Fruit fly (Drosophila melanogaster) ovary, adult (tissue): ENCODE data around the gene Wnt5.
A peak's percentile ranks its signal among the peaks of the same experiment; 100 is the strongest.

Source experiments
- CG17801 ChIP-seq: fragments of 200-800 bp; optimal IDR thresholded peaks from 2 replicates; lab custom pipeline; 2019; ENCODE audit warnings: missing biosample characterization, mild to moderate bottlenecking, missing genetic modification characterization, moderate library complexity; ENCODE audit not compliant: partially characterized antibody

The Wnt5 gene

dm6 chrX:18506639-18507528, 1.7 kb upstream of the Wnt5 start:
- peak; percentile 19 for TF ChIP-seq CG17801 (GFP tag; lab: Kevin White, UChicago)

dm6 chrX:18499679-18500187, 5.5 kb downstream of the Wnt5 start, which contains the start of the genes Pgant7 and Xrcc2:
TSS of gene Pgant7 (minus strand) at chrX:18499986.
TSS of gene Xrcc2 (plus strand) at chrX:18500127.
- peak; percentile 9 for TF ChIP-seq CG17801 (GFP tag; lab: Kevin White, UChicago)

DNA sequence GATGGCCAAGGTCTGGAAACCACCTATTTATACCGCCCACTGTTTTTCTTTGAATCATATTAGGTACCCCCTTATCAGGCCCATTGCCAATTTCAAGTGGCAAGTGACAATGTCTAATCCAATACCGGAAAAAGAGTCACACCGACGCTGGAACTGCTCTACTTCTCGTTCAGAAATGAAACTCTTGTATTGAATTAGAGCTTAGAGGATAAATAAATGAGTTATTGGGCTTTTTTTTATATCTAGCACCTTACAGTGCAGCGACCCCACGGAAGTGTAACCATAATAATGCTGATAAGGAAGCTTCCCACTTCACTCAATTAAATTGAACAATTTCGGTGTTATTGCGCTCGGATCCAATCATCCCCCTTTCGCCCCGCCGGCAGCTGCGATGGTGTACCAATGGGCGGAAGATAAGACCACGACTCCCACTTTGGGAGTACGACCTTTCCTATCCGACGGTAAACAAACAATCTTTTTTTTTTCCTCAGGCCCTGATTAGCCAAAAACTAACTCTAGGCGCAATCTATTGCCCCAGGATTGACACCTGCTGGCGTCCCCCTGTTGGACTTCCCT, 11.0 kb downstream of the Wnt5 start, which contains the start of gene CG15043:
Gene CG15043 (minus strand): TSS at position 4 of the 576 bp plus-strand sequence.
- no peak for TF ChIP-seq CG17801 (GFP tag; lab: Kevin White, UChicago)

dm6 chrX:18491941-18492340, 13.3 kb downstream of the Wnt5 start, which contains the start of gene CG15044:
TSS of gene CG15044 (minus strand) at chrX:18492006.
- TF ChIP-seq CG17801 (GFP tag; lab: Kevin White, UChicago), result no peak

dm6 chrX:18489509-18489908, 15.7 kb downstream of the Wnt5 start, which contains the start of gene CG15046:
TSS of gene CG15046 (minus strand) at chrX:18489620.
- TF ChIP-seq CG17801 (GFP tag; lab: Kevin White, UChicago), result no peak

- no peak for TF ChIP-seq CG17801 (GFP tag; lab: Kevin White, UChicago)
Observed at dm6 chrX:18486356-18487059, 18.7 kb downstream of the Wnt5 start, which contains the start of gene psh. TSS of gene psh (minus strand) at chrX:18486921.

DNA sequence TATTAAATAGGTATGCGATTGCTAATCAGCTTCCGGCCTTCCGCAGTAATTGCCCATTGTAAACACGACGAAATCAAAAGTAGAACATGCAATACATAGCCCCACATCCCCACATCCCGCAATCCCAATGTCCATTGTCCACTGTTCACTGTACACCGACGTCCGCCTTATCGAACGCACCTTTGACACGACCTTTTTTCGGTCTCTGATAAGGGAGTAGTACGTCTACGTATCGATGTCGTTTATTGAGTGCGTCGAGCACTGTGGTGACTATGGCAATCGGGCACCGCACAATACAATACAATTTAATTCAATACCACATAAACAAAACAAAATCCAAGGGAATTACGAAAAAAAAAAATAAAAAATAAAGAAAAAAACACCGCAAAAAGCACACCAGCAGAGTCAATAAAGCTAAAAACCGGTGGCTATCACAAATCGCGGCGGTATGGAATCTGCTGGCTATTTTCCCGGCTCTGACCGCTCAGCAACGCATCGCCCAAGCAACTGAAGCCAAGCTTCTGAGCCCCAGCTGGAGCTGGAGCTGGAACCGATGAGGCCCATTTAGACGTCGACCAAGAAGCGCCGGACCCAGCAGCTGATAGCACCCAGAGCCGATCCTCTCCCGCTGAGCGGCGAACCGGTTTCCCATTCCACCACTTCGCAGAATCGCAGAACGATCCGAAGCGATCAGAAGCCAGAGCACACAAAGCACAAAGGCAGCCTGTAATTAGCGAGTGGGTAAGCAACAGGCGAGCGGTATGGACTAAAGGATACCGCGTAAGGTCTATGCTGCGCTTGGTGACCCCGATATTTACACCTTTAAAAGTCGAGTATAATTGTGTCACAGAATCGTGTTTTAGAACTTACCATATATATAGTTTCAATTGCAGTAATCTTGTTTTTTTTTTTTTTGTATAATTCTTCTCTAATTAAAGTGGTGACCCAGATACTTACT, 21.7 kb downstream of the Wnt5 start, which contains the start of gene Hayan:
Gene Hayan (minus strand): TSS at position 512 of the 958 bp plus-strand sequence.
- TF ChIP-seq CG17801 (GFP tag; lab: Kevin White, UChicago), result no peak

- no peak for TF ChIP-seq CG17801 (GFP tag; lab: Kevin White, UChicago)
Observed at dm6 chrX:18482537-18482936, 22.7 kb downstream of the Wnt5 start.

DNA sequence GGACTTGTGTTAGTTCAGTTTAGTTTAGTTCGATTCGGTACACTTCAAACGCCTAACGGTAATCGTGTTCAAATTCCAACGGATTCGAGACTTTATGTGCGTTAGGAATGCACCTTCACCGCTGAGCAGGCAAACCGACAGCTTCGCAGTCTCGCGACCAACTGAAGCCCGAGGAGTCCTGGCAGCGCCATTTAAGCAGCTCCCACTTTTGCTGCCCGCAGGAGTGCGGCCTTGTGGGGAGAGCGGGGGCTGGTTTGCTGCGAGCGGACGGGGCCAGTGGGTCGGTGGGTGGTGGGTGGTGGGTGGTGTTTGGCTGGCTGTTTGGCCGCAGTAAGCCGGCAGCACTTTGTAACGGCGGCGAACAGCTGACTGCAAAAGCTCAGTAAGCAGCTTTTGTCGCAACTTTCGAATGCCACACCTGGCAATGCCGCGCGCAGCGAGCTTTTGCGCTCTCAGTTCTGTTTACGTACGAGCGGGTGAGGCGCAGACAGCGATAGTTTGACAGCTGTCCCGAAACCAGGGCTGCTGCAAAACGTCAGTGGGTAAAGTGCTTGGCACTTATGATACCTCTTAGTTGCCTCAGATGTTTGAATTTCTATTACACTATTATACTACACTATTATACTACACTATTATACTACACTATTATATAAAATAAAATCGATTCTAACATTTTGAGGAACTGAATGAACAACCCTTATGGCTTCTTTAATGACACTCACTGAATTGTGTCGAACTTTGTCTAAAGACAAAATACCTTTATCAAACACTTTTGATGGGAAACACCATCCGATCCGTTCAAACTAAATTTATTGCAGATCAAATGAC, 25.7 kb downstream of the Wnt5 start, which contains the start of gene CG32547:
Gene CG32547 (minus strand): TSS at position 181 of the 828 bp plus-strand sequence.
- peak; percentile 74 for TF ChIP-seq CG17801 (GFP tag; lab: Kevin White, UChicago)

- no peak for TF ChIP-seq CG17801 (GFP tag; lab: Kevin White, UChicago)
Observed at dm6 chrX:18467881-18468280, 37.3 kb downstream of the Wnt5 start.

DNA sequence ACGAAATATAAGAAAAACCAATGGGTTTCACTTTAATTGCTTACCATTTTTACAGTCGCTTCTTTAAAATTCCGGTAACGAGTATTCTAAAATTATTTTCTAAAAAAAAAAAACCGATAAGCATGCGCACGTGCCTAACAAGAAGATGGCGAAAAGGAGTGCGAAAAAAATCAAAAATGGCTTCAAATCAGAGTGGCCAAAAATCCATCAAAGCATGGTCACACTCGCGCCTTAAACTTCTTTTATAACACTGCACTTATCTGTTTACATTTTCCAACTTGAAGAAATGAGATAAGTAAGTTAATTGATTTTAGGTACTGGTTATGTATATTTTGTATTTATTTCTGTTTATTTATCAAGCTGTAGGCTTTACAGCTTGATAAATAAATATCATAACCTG, 44.9 kb downstream of the Wnt5 start, which contains the start of gene CG43843:
Gene CG43843 (minus strand): TSS at position 101 of the 400 bp plus-strand sequence.
- no peak for TF ChIP-seq CG17801 (GFP tag; lab: Kevin White, UChicago)

DNA sequence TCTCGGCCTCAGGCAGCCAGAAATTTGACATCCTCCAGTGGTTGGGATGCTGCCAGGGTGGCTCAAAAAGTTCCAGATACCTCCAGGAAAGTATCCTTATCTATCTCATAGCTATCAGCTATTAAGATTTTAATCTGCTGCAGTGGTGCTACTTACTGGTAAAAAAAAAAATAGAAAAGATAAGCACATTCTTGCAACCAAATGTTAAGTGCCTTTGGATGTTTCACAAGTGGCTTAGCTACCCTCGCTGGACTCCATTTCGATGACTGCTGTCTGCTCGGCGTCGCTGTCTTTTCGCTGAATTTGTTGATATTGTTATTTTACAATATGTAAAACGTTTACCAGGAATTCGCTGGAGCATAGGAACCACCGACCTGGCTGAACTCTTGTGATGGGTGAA, 52.5 kb downstream of the Wnt5 start:
- no peak for TF ChIP-seq CG17801 (GFP tag; lab: Kevin White, UChicago)
